Fruit fly (Drosophila melanogaster): Measurements from ENCODE around the gene Lrp4.

dm6 chrX:15921655-15922054 lies 11.0 kb downstream of the Lrp4 start, which contains the start of gene CG8916:
- no peak for TF ChIP-seq h (GFP tag; optimal IDR thresholded peaks at IDR 0.05)
- no peak for TF ChIP-seq Mio (GFP tag; optimal IDR thresholded peaks at IDR 0.05)
- no peak for TF ChIP-seq psq (GFP tag; optimal IDR thresholded peaks at IDR 0.05)

Measured in whole organism, wandering third instar larva.